Worm (Caenorhabditis elegans): ENCODE data around the gene T02C12.5.

T02C12.5 gene

ce11 chrIII:4004064-4004580, 23.8 kb downstream of the T02C12.5 start, which contains the start of gene tif-1A (continued):
- TF ChIP-seq che-1 (tag; optimal IDR thresholded peaks at IDR 0.05) (peak; percentile 44), hlh-6 (tag; optimal IDR thresholded peaks at IDR 0.05) (no peak), ceh-6 (GFP tag; optimal IDR thresholded peaks at IDR 0.05) (no peak)

- TF ChIP-seq unc-55 (GFP tag; optimal IDR thresholded peaks at IDR 0.05) (peak; percentile 2), ceh-18 (tag; optimal IDR thresholded peaks at IDR 0.05) (peak; percentile 28), T23F11.4 (GFP tag; optimal IDR thresholded peaks at IDR 0.05) (no peak)
Observed at ce11 chrIII:3994457-3994856, 33.5 kb downstream of the T02C12.5 start.

ce11 chrIII:3992089-3992488, 35.9 kb downstream of the T02C12.5 start, which contains the start of gene glb-11:
Gene glb-11, minus strand, starts transcription at chrIII:3992189.
- TF ChIP-seq pat-9 (tag; optimal IDR thresholded peaks at IDR 0.05) (no peak), K02D7.2 (tag; optimal IDR thresholded peaks at IDR 0.05) (no peak), ceh-48 (tag; optimal IDR thresholded peaks at IDR 0.05) (no peak), ceh-2 (tag; optimal IDR thresholded peaks at IDR 0.05) (no peak), ets-4 (tag; optimal IDR thresholded peaks at IDR 0.05) (no peak)

ce11 chrIII:3991362-3991761, 36.6 kb downstream of the T02C12.5 start:
- TF ChIP-seq elt-4 (tag; optimal IDR thresholded peaks at IDR 0.05): no peak
- TF ChIP-seq madf-2 (tag; optimal IDR thresholded peaks at IDR 0.05): no peak

- TF ChIP-seq ttx-3 (tag; optimal IDR thresholded peaks at IDR 0.05): no peak
- TF ChIP-seq pqm-1 (tag; optimal IDR thresholded peaks at IDR 0.05): no peak
- TF ChIP-seq pha-2 (tag; optimal IDR thresholded peaks at IDR 0.05): no peak
- no peak for TF ChIP-seq dmd-4 (tag; optimal IDR thresholded peaks at IDR 0.05; ENCODE audit: borderline replicate concordance)
- TF ChIP-seq eyg-1 (tag; optimal IDR thresholded peaks at IDR 0.05): no peak
- no peak for TF ChIP-seq C08G9.2 (tag; optimal IDR thresholded peaks at IDR 0.05)
- TF ChIP-seq nfya-1 (tag; optimal IDR thresholded peaks at IDR 0.05): no peak
- no peak for TF ChIP-seq sdc-2 (tag; optimal IDR thresholded peaks at IDR 0.05)
- TF ChIP-seq sox-4 (tag; optimal IDR thresholded peaks at IDR 0.05): no peak
- TF ChIP-seq tbx-7 (tag; optimal IDR thresholded peaks at IDR 0.05): no peak
- no peak for TF ChIP-seq lin-11 (tag; optimal IDR thresholded peaks at IDR 0.05)
- no peak for TF ChIP-seq elt-4 (tag; optimal IDR thresholded peaks at IDR 0.05)
- no peak for TF ChIP-seq ceh-2 (tag; optimal IDR thresholded peaks at IDR 0.05)
- TF ChIP-seq rnt-1 (tag; optimal IDR thresholded peaks at IDR 0.05): no peak
- TF ChIP-seq hlh-15 (tag; optimal IDR thresholded peaks at IDR 0.05): no peak
- TF ChIP-seq ceh-30 (tag; optimal IDR thresholded peaks at IDR 0.05): no peak
- no peak for TF ChIP-seq fkh-6 (tag; optimal IDR thresholded peaks at IDR 0.05)
- no peak for TF ChIP-seq ceh-48 (tag; optimal IDR thresholded peaks at IDR 0.05)
- no peak for TF ChIP-seq mec-3 (tag; optimal IDR thresholded peaks at IDR 0.05; ENCODE audit: borderline replicate concordance)
- TF ChIP-seq nhr-11 (tag; optimal IDR thresholded peaks at IDR 0.05): no peak
Observed at ce11 chrIII:3987759-3988158, 40.2 kb downstream of the T02C12.5 start, which contains the start of gene C36E8.6. Gene C36E8.6, plus strand, starts transcription at chrIII:3988059.

- TF ChIP-seq C08G9.2 (tag; optimal IDR thresholded peaks at IDR 0.05) (no peak), ets-4 (tag; optimal IDR thresholded peaks at IDR 0.05) (no peak), lin-11 (tag; optimal IDR thresholded peaks at IDR 0.05) (no peak)
Observed at ce11 chrIII:3986368-3986767, 41.6 kb downstream of the T02C12.5 start, which contains the start of gene Y1A5A.1. Gene Y1A5A.1, minus strand, starts transcription at chrIII:3986661.

- TF ChIP-seq sox-2 (GFP tag; IDR thresholded peaks at IDR 0.05) (no peak), ceh-34 (tag; optimal IDR thresholded peaks at IDR 0.05) (no peak), gmeb-2 (tag; optimal IDR thresholded peaks at IDR 0.05) (no peak), pqm-1 (tag; optimal IDR thresholded peaks at IDR 0.05) (no peak), ceh-30 (tag; optimal IDR thresholded peaks at IDR 0.05) (no peak), dmd-4 (tag; optimal IDR thresholded peaks at IDR 0.05; ENCODE audit: borderline replicate concordance) (no peak), tbx-2 (tag; optimal IDR thresholded peaks at IDR 0.05) (peak; percentile 5), sdc-2 (tag; optimal IDR thresholded peaks at IDR 0.05) (peak; percentile 7), hlh-6 (tag; optimal IDR thresholded peaks at IDR 0.05) (peak; percentile 58), C08G9.2 (tag; optimal IDR thresholded peaks at IDR 0.05) (peak; percentile 4), fkh-10 (GFP tag; optimal IDR thresholded peaks at IDR 0.05) (no peak), ceh-18 (tag; optimal IDR thresholded peaks at IDR 0.05) (peak; percentile 41)
Observed at ce11 chrIII:3984049-3984484, 43.9 kb downstream of the T02C12.5 start.

Data from whole organism, late embryonic.